Worm (Caenorhabditis elegans) whole organism, late embryonic: Measurements from ENCODE around the gene pot-1.
A peak's percentile ranks its signal among the peaks of the same experiment; 100 is the strongest.

Experiments used
- F13H6.1 ChIP-seq: sonication (generic microtip); optimal IDR thresholded peaks from 2 replicates; lab custom pipeline; 2016; ENCODE audit warnings: missing genetic modification characterization, missing compliant biosample characterization
- K02D7.2 ChIP-seq: sonication (generic microtip); optimal IDR thresholded peaks from 2 replicates; lab custom pipeline; 2017; ENCODE audit warnings: mild to moderate bottlenecking, missing genetic modification characterization, missing compliant biosample characterization
- T23F11.4 ChIP-seq: fragments of 200-800 bp; sonication (Bioruptor generic); optimal IDR thresholded peaks from 2 replicates; lab custom pipeline; 2018; ENCODE audit warnings: mild to moderate bottlenecking, missing genetic modification characterization, missing compliant biosample characterization
- ahr-1 ChIP-seq: sonication (generic microtip); optimal IDR thresholded peaks from 2 replicates; lab custom pipeline; 2016; ENCODE audit warnings: missing genetic modification characterization, missing compliant biosample characterization
- ceh-14 ChIP-seq: sonication (generic microtip); optimal IDR thresholded peaks from 2 replicates; lab custom pipeline; 2016; ENCODE audit warnings: missing genotype, missing genetic modification characterization, missing compliant biosample characterization
- ceh-18 ChIP-seq: sonication (generic microtip); optimal IDR thresholded peaks from 2 replicates; lab custom pipeline; 2016; ENCODE audit warnings: missing genetic modification characterization, missing compliant biosample characterization
- ceh-22 ChIP-seq: sonication (generic microtip); optimal IDR thresholded peaks from 2 replicates; lab custom pipeline; 2017; ENCODE audit warnings: missing biosample characterization, missing genetic modification characterization
- ceh-30 ChIP-seq: fragments of 150-350 bp; optimal IDR thresholded peaks from 2 replicates; lab custom pipeline; 2014; ENCODE audit warnings: missing biosample characterization, missing genetic modification characterization
- ceh-31 ChIP-seq: sonication (generic microtip); optimal IDR thresholded peaks from 2 replicates; lab custom pipeline; 2016; ENCODE audit warnings: missing genetic modification characterization, missing compliant biosample characterization
- ceh-34 ChIP-seq: sonication (generic microtip); optimal IDR thresholded peaks from 2 replicates; lab custom pipeline; 2016; ENCODE audit warnings: mild to moderate bottlenecking, missing genetic modification characterization, missing compliant biosample characterization
- ceh-45 ChIP-seq: fragments of 200-800 bp; sonication (Bioruptor generic); IDR thresholded peaks from 2 replicates; pipeline ENCODE4 v1.3.6; 2022; ENCODE audit warnings: missing genetic modification reagents, missing genetic modification characterization, missing compliant biosample characterization
- ceh-48 ChIP-seq: sonication (generic microtip); optimal IDR thresholded peaks from 2 replicates; lab custom pipeline; 2016; ENCODE audit warnings: missing genetic modification characterization, inconsistent platforms, missing compliant biosample characterization
- ceh-6 ChIP-seq: fragments of 200-800 bp; sonication (Bioruptor generic); optimal IDR thresholded peaks from 2 replicates; lab custom pipeline; 2018; ENCODE audit warnings: mild to moderate bottlenecking, missing genetic modification characterization, missing compliant biosample characterization
- ceh-9 ChIP-seq: sonication (generic microtip); optimal IDR thresholded peaks from 2 replicates; lab custom pipeline; 2016; ENCODE audit warnings: mild to moderate bottlenecking, missing genetic modification characterization, inconsistent platforms, missing compliant biosample characterization
- elt-4 ChIP-seq: sonication (generic microtip); optimal IDR thresholded peaks from 2 replicates; lab custom pipeline; 2016; ENCODE audit warnings: missing genetic modification characterization, missing compliant biosample characterization
- fkh-6 ChIP-seq: sonication (generic microtip); optimal IDR thresholded peaks from 2 replicates; lab custom pipeline; 2016; ENCODE audit warnings: missing genetic modification characterization, missing compliant biosample characterization
- hlh-13 ChIP-seq: fragments of 200-800 bp; sonication (Bioruptor generic); optimal IDR thresholded peaks from 2 replicates; lab custom pipeline; 2018; ENCODE audit warnings: mild to moderate bottlenecking, missing genetic modification characterization, missing compliant biosample characterization
- hlh-30 ChIP-seq: sonication (generic microtip); optimal IDR thresholded peaks from 2 replicates; lab custom pipeline; 2017; ENCODE audit warnings: antibody characterized with exemption, missing genetic modification characterization, missing compliant biosample characterization; ENCODE audit not compliant: insufficient read depth
- hlh-8 ChIP-seq: sonication (generic microtip); optimal IDR thresholded peaks from 2 replicates; lab custom pipeline; 2016; ENCODE audit warnings: missing genotype, missing genetic modification characterization, missing compliant biosample characterization
- lim-6 ChIP-seq: sonication (generic microtip); optimal IDR thresholded peaks from 2 replicates; lab custom pipeline; 2016; ENCODE audit warnings: missing genetic modification characterization, missing compliant biosample characterization
- lin-11 ChIP-seq: fragments of 200-800 bp; sonication (Bioruptor generic); optimal IDR thresholded peaks from 2 replicates; lab custom pipeline; 2018; ENCODE audit warnings: mild to moderate bottlenecking, missing genetic modification characterization, missing compliant biosample characterization
- nfya-1 ChIP-seq: sonication (generic microtip); optimal IDR thresholded peaks from 2 replicates; lab custom pipeline; 2017; ENCODE audit warnings: missing genetic modification characterization, mild to moderate bottlenecking, missing compliant biosample characterization, antibody characterized with exemption, moderate library complexity
- pag-3 ChIP-seq: sonication (generic microtip); optimal IDR thresholded peaks from 2 replicates; lab custom pipeline; 2016; ENCODE audit warnings: missing compliant biosample characterization, missing genetic modification characterization, borderline replicate concordance
- pax-1 ChIP-seq: fragments of 150-350 bp; optimal IDR thresholded peaks from 2 replicates; lab custom pipeline; 2014; ENCODE audit warnings: missing biosample characterization, missing genetic modification characterization
- pros-1 ChIP-seq: fragments of 150-350 bp; optimal IDR thresholded peaks from 2 replicates; lab custom pipeline; 2014; ENCODE audit warnings: missing biosample characterization, missing genetic modification reagents, missing genetic modification characterization
- ref-2 ChIP-seq: sonication (generic microtip); optimal IDR thresholded peaks from 2 replicates; lab custom pipeline; 2016; ENCODE audit warnings: missing genetic modification characterization, missing compliant biosample characterization
- rnt-1 ChIP-seq: sonication (generic microtip); optimal IDR thresholded peaks from 2 replicates; lab custom pipeline; 2016; ENCODE audit warnings: missing genetic modification characterization, missing compliant biosample characterization
- sox-2 ChIP-seq: fragments of 200-800 bp; sonication (Bioruptor generic); IDR thresholded peaks from 2 replicates; pipeline ENCODE4 v1.3.6; 2022; ENCODE audit warnings: missing genetic modification reagents, missing genetic modification characterization, missing compliant biosample characterization
- sox-4 ChIP-seq: sonication (generic microtip); optimal IDR thresholded peaks from 2 replicates; lab custom pipeline; 2017; ENCODE audit warnings: mild to moderate bottlenecking, missing genetic modification characterization, inconsistent platforms, missing compliant biosample characterization
- tbx-2 ChIP-seq: sonication (generic microtip); optimal IDR thresholded peaks from 2 replicates; lab custom pipeline; 2016; ENCODE audit warnings: missing genetic modification characterization, missing compliant biosample characterization
- ttx-3 ChIP-seq: sonication (generic microtip); optimal IDR thresholded peaks from 2 replicates; lab custom pipeline; 2016; ENCODE audit warnings: missing genetic modification reagents, missing genetic modification characterization, missing compliant biosample characterization
- unc-42 ChIP-seq: sonication (generic microtip); optimal IDR thresholded peaks from 2 replicates; lab custom pipeline; 2016; ENCODE audit warnings: missing genotype, missing genetic modification characterization, missing compliant biosample characterization
- unc-86 ChIP-seq: sonication (generic microtip); optimal IDR thresholded peaks from 2 replicates; lab custom pipeline; 2016; ENCODE audit warnings: missing genetic modification characterization, missing compliant biosample characterization

Gene pot-1

DNA sequence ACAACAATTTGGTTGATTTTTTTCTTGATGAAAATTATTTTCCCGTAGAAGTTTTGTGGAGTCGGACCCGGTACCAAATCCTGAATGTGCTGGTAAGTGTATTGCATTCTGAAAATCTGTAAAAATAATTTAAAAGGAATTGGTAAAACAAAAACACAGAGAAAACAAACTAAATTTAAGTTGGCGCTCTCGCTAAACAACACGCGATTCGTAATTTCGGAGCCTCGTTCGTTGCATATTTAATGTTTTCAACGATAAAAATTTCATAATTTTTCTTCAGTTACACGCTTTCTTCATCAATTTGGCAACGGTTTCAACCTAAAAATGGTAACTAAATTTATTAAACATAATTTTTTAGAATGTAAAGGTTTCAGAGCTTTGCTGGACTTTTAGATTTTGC lies at the start of gene pot-1, which contains the start of gene ggtb-1:
TSS of gene pot-1 (minus strand) at position 120 of the 400 bp plus-strand sequence.
TSS of gene ggtb-1 (plus strand) at position 208 of the 400 bp plus-strand sequence.
- TF ChIP-seq pag-3 (no peak), ceh-22 (tag; lab: Kevin White, UChicago) (no peak), ceh-45 (GFP tag; lab: Robert Waterston, UW) (no peak), pros-1 (tag; lab: Kevin White, UChicago) (no peak), F13H6.1 (tag; lab: Kevin White, UChicago) (no peak), ceh-6 (GFP tag; lab: Kevin White, UChicago) (no peak), ceh-9 (tag; lab: Kevin White, UChicago) (no peak), ceh-34 (no peak), rnt-1 (no peak), hlh-30 (tag; lab: Kevin White, UChicago) (no peak), hlh-13 (no peak), lim-6 (tag; lab: Kevin White, UChicago) (no peak), K02D7.2 (tag; lab: Kevin White, UChicago) (no peak), ceh-30 (no peak), ahr-1 (tag; lab: Kevin White, UChicago) (no peak)

ce11 chrIII:7181822-7182221 lies 48.3 kb upstream of the pot-1 start, which contains the start of gene epg-4:
Gene epg-4, plus strand, starts transcription at chrIII:7182167.
- TF ChIP-seq unc-42 (tag; lab: Kevin White, UChicago) (peak; percentile 3), ceh-14 (tag; lab: Kevin White, UChicago) (no peak), ref-2 (tag; lab: Kevin White, UChicago) (peak; percentile 32), hlh-30 (tag; lab: Kevin White, UChicago) (peak; percentile 91), fkh-6 (tag; lab: Kevin White, UChicago) (no peak), hlh-13 (no peak), sox-4 (no peak), ttx-3 (tag; lab: Kevin White, UChicago) (peak; percentile 11), ceh-18 (tag; lab: Kevin White, UChicago) (peak; percentile 12), tbx-2 (peak; percentile 22), rnt-1 (peak; percentile 34), ceh-31 (tag; lab: Kevin White, UChicago) (peak; percentile 73), hlh-8 (tag; lab: Kevin White, UChicago) (no peak)
- TF ChIP-seq, all 69 proteins: peak for 8

DNA sequence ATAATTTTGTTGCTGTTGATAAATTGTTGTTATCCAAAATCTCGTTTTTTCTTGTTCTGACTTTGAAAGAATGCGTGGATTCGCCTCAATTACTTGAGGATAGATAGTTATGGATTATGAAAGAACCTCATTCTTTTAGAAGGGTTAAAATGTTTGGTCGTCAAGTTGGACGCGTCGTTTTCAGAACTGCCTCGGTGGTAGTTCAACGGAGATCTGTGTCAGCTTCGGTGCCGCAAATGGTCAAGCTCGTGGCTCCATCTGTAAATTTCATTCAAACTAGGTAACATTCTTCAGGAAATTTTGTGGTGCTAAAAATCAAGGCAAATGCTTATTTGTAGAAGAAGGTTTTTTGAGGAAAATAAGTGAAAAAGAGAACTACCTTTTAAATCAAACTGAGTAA lies 47.1 kb upstream of the pot-1 start, which contains the start of gene ndab-2:
TSS of gene ndab-2 (plus strand) at position 140 of the 400 bp plus-strand sequence.
- TF ChIP-seq ttx-3 (tag; lab: Kevin White, UChicago) (no peak), ceh-14 (tag; lab: Kevin White, UChicago) (no peak)

- peak; percentile 14 for TF ChIP-seq ceh-30
- no peak for TF ChIP-seq lin-11
- TF ChIP-seq T23F11.4 (GFP tag; lab: Kevin White, UChicago): no peak
- peak; percentile 13 for TF ChIP-seq ceh-34
- TF ChIP-seq unc-86: peak; percentile 26
- no peak for TF ChIP-seq pag-3
- 0 out of 2 replicates have a peak, but pooled peaks have one; percentile 33 for TF ChIP-seq sox-2 (GFP tag; lab: Robert Waterston, UW)
- TF ChIP-seq rnt-1: no peak
- TF ChIP-seq ceh-6 (GFP tag; lab: Kevin White, UChicago): no peak
- peak; percentile 64 for TF ChIP-seq unc-42 (tag; lab: Kevin White, UChicago)
- no peak for TF ChIP-seq hlh-30 (tag; lab: Kevin White, UChicago)
- TF ChIP-seq ceh-48 (tag; lab: Kevin White, UChicago): no peak
- TF ChIP-seq pax-1 (tag; lab: Kevin White, UChicago): peak; percentile 81
- TF ChIP-seq ceh-31 (tag; lab: Kevin White, UChicago): peak; percentile 46
- TF ChIP-seq fkh-6 (tag; lab: Kevin White, UChicago): no peak
- no peak for TF ChIP-seq elt-4 (tag; lab: Kevin White, UChicago)
- TF ChIP-seq tbx-2: peak; percentile 18
- peak; percentile 27 for TF ChIP-seq ceh-18 (tag; lab: Kevin White, UChicago)
- peak; percentile 87 for TF ChIP-seq nfya-1 (tag; lab: Kevin White, UChicago)
- TF ChIP-seq ref-2 (tag; lab: Kevin White, UChicago): peak; percentile 2
Measured at ce11 chrIII:7179538-7180301, 46.2 kb upstream of the pot-1 start, which contains the start of the genes rps-14 and rpl-36. Gene rps-14, minus strand, starts transcription at chrIII:7179588. Gene rpl-36, plus strand, starts transcription at chrIII:7180251.
